Fruit fly (Drosophila melanogaster) whole organism, pupa: ENCODE measurements around the gene Alp12.

Experiments used
- CG10348 ChIP-seq: fragments of 200-800 bp; sonication (Bioruptor generic); IDR thresholded peaks from 2 replicates; pipeline ENCODE4 v1.3.6; 2022; ENCODE audit warnings: missing biosample characterization, missing genetic modification characterization
- CG12605 ChIP-seq: fragments of 200-800 bp; sonication (Bioruptor generic); IDR thresholded peaks from 2 replicates; pipeline ENCODE4 v1.3.6; 2022; ENCODE audit warnings: missing biosample characterization, missing genetic modification characterization
- CG13204 ChIP-seq: fragments of 200-800 bp; sonication (Bioruptor generic); optimal IDR thresholded peaks from 2 replicates; lab custom pipeline; 2018; ENCODE audit warnings: missing biosample characterization, mild to moderate bottlenecking, missing genetic modification characterization, moderate library complexity
- CG14655 ChIP-seq: fragments of 200-800 bp; sonication (Bioruptor generic); optimal IDR thresholded peaks from 3 replicates; lab custom pipeline; 2017; ENCODE audit warnings: mild to moderate bottlenecking, missing biosample characterization, missing genetic modification reagents, missing genetic modification characterization
- CG15710 ChIP-seq: fragments of 200-800 bp; sonication (Bioruptor generic); optimal IDR thresholded peaks from 2 replicates; lab custom pipeline; 2018; ENCODE audit warnings: missing biosample characterization, mild to moderate bottlenecking, missing genetic modification characterization, moderate library complexity
- CG17806 ChIP-seq: fragments of 200-800 bp; sonication (Bioruptor generic); optimal IDR thresholded peaks from 2 replicates; lab custom pipeline; 2018; ENCODE audit warnings: missing biosample characterization, mild to moderate bottlenecking, missing genetic modification characterization, moderate library complexity
- CG32121 ChIP-seq: fragments of 200-800 bp; sonication (Bioruptor generic); IDR thresholded peaks from 2 replicates; pipeline ENCODE4 v1.3.6; 2022; ENCODE audit warnings: missing biosample characterization, missing genetic modification characterization
- CG34367 ChIP-seq: fragments of 200-800 bp; sonication (Bioruptor generic); optimal IDR thresholded peaks from 2 replicates; lab custom pipeline; 2018; ENCODE audit warnings: missing biosample characterization, mild to moderate bottlenecking, missing genetic modification characterization
- CG4496 ChIP-seq: fragments of 200-800 bp; sonication (Bioruptor generic); IDR thresholded peaks from 3 replicates; pipeline ENCODE4 v1.3.6; 2022; ENCODE audit warnings: missing biosample characterization, missing genetic modification characterization
- CG8159 ChIP-seq: fragments of 200-800 bp; sonication (Bioruptor generic); optimal IDR thresholded peaks from 3 replicates; lab custom pipeline; 2018; ENCODE audit warnings: missing biosample characterization, mild to moderate bottlenecking, missing genetic modification characterization, moderate library complexity
- CG8301 ChIP-seq: fragments of 200-800 bp; sonication (Bioruptor generic); optimal IDR thresholded peaks from 2 replicates; lab custom pipeline; 2018; ENCODE audit warnings: missing biosample characterization, mild to moderate bottlenecking, missing genetic modification characterization
- CG9948 ChIP-seq: fragments of 200-800 bp; sonication (Bioruptor generic); optimal IDR thresholded peaks from 2 replicates; lab custom pipeline; 2018; ENCODE audit warnings: missing biosample characterization, mild to moderate bottlenecking, missing genetic modification characterization, moderate library complexity
- D1 ChIP-seq: fragments of 200-800 bp; sonication (Bioruptor generic); optimal IDR thresholded peaks from 2 replicates; lab custom pipeline; 2018; ENCODE audit warnings: missing biosample characterization, mild to moderate bottlenecking, missing genetic modification characterization, moderate library complexity
- EcR ChIP-seq: fragments of 200-800 bp; sonication (Bioruptor generic); optimal IDR thresholded peaks from 3 replicates; lab custom pipeline; 2019; ENCODE audit warnings: missing biosample characterization, missing genetic modification characterization, mild to moderate bottlenecking, moderate library complexity, missing genetic modification reagents
- Ets98B ChIP-seq: fragments of 200-800 bp; sonication (Bioruptor generic); IDR thresholded peaks from 2 replicates; pipeline ENCODE4 v1.3.6; 2022; ENCODE audit warnings: missing biosample characterization, missing genetic modification characterization
- Pif1A ChIP-seq: fragments of 200-800 bp; sonication (Bioruptor generic); optimal IDR thresholded peaks from 3 replicates; lab custom pipeline; 2016; ENCODE audit warnings: missing biosample characterization, missing genetic modification characterization
- Pif1B ChIP-seq: fragments of 200-800 bp; sonication (Bioruptor generic); optimal IDR thresholded peaks from 3 replicates; lab custom pipeline; 2016; ENCODE audit warnings: missing biosample characterization, missing genetic modification characterization
- Snoo ChIP-seq: fragments of 200-800 bp; sonication (Bioruptor generic); optimal IDR thresholded peaks from 3 replicates; lab custom pipeline; 2017; ENCODE audit warnings: missing biosample characterization, mild to moderate bottlenecking, missing genetic modification characterization, inconsistent platforms
- fd96Ca ChIP-seq: fragments of 200-800 bp; sonication (Bioruptor generic); IDR thresholded peaks from 3 replicates; pipeline ENCODE4 v1.3.6; 2022; ENCODE audit warnings: missing biosample characterization, missing genetic modification characterization
- gl ChIP-seq: fragments of 200-800 bp; sonication (Bioruptor generic); optimal IDR thresholded peaks from 2 replicates; lab custom pipeline; 2018; ENCODE audit warnings: missing biosample characterization, mild to moderate bottlenecking, missing genetic modification characterization
- rn ChIP-seq: fragments of 200-800 bp; sonication (Bioruptor generic); IDR thresholded peaks from 2 replicates; pipeline ENCODE4 v1.3.6; 2022; ENCODE audit warnings: missing biosample characterization, missing genetic modification characterization

Gene Alp12

DNA sequence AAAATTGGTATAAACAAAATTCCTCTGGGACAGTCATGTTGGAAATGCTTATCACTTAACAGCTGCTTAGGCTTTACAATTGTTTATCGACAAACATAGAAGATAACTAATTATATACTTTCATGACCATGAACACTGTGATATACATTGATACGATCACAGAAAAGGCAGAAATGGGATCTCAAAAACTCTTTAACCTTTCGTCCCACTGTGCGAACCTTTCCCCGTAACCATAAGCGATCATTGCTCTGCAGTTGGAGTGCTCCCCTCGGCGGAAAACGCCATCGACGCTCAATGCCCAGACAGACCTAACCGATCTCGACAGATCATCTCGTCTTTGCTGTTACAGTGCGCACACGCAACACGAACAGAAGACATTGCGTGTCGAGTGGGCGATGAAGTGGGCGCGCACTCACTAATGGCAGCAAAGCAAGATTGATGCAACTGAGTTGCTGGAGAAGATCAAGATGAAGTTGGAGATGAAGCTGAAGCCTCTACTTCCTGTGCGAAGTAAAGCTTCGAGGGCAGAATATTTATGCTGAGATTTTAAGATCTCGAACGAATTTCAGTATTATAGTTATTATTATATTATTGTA is 555 bp downstream of the Alp12 start:
- TF ChIP-seq CG17806 (tag; lab: Kevin White, UChicago) (no peak), Pif1A (no peak), EcR (GFP tag; lab: Kevin White, UChicago) (peak; percentile 41), Snoo (tag; lab: Kevin White, UChicago) (no peak), CG8301 (peak; percentile 19), CG9948 (no peak), fd96Ca (GFP tag; lab: Robert Waterston, UW) (0 out of 3 replicates have a peak, but pooled peaks have one; percentile 57)

DNA sequence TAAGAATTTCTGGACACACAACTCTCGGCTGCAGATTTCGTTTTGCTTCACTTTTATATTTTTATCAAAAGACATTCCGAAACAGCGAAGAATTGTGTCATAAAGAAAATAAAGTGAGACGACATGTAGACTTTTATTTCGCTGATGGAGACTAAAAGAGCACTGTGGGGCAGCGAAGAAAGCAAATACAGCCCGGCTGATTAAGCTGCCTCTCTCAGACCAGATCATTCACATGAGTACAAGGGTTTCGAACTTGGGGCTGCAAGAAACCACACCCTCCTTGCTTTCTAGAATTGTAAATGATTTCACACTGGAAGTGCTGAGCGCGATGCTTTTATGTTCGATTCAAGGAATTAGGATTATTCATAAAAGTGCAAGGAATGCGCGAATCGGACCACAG is 1.3 kb downstream of the Alp12 start:
- TF ChIP-seq gl (tag; lab: Kevin White, UChicago) = peak; percentile 26
- peak; percentile 38; the same call in 1 of the 2 replicates for TF ChIP-seq CG12605 (GFP tag; lab: Robert Waterston, UW)
- no peak for TF ChIP-seq rn (GFP tag; lab: Robert Waterston, UW)
- peak; percentile 58 for TF ChIP-seq EcR (GFP tag; lab: Kevin White, UChicago)
- no peak for TF ChIP-seq CG32121 (GFP tag; lab: Robert Waterston, UW)

DNA sequence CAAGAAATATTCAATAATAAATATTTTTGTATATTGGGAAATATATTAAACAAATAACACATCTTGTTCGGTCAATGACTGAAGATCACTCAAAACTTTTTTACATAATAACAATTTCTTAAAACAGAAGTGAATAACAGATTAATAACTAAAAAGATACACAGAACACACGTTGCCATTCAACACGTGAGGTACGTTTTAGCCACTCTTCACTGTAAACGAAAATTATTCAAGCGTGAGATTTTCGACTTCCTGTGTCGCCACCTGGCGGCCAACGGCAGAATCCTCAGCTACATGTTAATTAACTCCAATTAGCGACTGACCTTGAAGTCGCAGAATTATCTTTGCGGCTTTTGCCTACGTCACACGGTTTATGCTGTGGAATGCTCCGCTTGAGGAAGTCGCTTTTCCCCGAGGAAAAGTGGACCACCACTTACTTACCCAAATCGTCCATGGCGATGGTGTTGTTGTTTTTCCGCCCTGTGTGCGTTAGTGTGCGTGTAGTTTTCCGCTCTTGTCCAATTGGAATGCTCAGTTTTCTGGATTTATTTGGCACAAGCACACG is 2.0 kb downstream of the Alp12 start:
- TF ChIP-seq CG8301 (peak; percentile 23), CG34367 (tag; lab: Kevin White, UChicago) (peak; percentile 39), Ets98B (peak; percentile 39; the same call in 1 of the 2 replicates), CG4496 (GFP tag; lab: Robert Waterston, UW) (peak; percentile 68; the same call in 2 of the 3 replicates), rn (GFP tag; lab: Robert Waterston, UW) (no peak), Pif1A (peak; percentile 37), Pif1B (peak; percentile 5), fd96Ca (GFP tag; lab: Robert Waterston, UW) (no peak; the same call in 2 of the 3 replicates), CG12605 (GFP tag; lab: Robert Waterston, UW) (no peak), D1 (peak; percentile 15), CG8159 (tag; lab: Kevin White, UChicago) (peak; percentile 48), CG10348 (no peak), CG32121 (GFP tag; lab: Robert Waterston, UW) (no peak), CG9948 (peak; percentile 36), CG14655 (peak; percentile 45), EcR (GFP tag; lab: Kevin White, UChicago) (no peak), CG17806 (tag; lab: Kevin White, UChicago) (peak; percentile 54), CG15710 (tag; lab: Kevin White, UChicago) (peak; percentile 32), Snoo (tag; lab: Kevin White, UChicago) (peak; percentile 55), CG13204 (GFP tag; lab: Kevin White, UChicago) (no peak), gl (tag; lab: Kevin White, UChicago) (no peak)

DNA sequence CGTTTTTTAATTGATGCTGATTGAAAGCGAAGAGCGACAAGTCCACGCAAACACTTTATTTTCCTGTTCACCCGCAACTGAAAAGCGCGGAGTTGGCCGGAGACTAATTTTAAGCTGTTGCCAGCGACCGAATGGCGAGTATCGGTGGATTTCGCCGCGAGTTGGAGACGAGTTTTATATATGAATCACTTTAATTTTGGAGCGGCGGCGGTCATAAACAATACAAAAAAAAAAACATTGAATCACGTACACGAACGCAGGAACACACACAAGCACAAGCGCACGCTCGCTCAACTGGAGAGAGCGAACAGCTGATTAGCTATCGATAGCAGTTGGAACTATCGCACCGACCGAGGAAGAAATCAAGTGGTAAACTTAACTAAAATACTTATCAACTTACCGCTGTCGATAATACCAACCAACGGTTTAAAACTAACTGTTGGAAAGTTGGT is 2.5 kb downstream of the Alp12 start, which contains the start of gene Pax:
Gene Pax, minus strand, starts transcription at position 267 of the 452 bp plus-strand sequence.
- TF ChIP-seq Snoo (tag; lab: Kevin White, UChicago) (peak; percentile 26), Pif1B (peak; percentile 2), fd96Ca (GFP tag; lab: Robert Waterston, UW) (no peak), CG8301 (no peak), rn (GFP tag; lab: Robert Waterston, UW) (no peak), CG13204 (GFP tag; lab: Kevin White, UChicago) (peak; percentile 52), CG4496 (GFP tag; lab: Robert Waterston, UW) (peak; percentile 62; the same call in 2 of the 3 replicates), CG12605 (GFP tag; lab: Robert Waterston, UW) (peak; percentile 57; the same call in 1 of the 2 replicates), CG34367 (tag; lab: Kevin White, UChicago) (no peak), D1 (no peak), CG17806 (tag; lab: Kevin White, UChicago) (no peak), CG15710 (tag; lab: Kevin White, UChicago) (peak; percentile 9), Pif1A (peak; percentile 2), CG9948 (no peak), Ets98B (peak; percentile 49; the same call in 1 of the 2 replicates), CG10348 (no peak), gl (tag; lab: Kevin White, UChicago) (peak; percentile 62), CG32121 (GFP tag; lab: Robert Waterston, UW) (no peak; the same call in 1 of the 2 replicates), EcR (GFP tag; lab: Kevin White, UChicago) (peak; percentile 23), CG14655 (no peak), CG8159 (tag; lab: Kevin White, UChicago) (no peak)

DNA sequence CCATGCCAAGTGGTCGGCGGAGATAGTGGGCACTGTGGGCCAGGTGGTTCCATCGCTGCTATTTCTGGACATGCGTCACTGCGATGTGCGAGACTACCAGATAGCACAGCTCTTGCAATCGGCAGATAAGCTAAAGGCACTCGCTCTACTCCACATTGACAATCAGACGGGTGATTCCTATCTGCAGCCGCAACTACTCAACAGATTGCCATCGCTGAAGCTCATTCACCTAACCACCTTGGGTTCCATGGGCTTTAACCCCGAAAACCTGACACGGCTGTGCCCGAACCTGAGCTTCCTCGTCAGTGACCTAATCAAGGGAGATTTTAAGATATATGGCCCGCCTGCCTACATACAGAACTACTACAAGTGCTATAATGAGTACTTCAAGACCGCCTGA is 5.9 kb downstream of the Alp12 start:
- TF ChIP-seq Pif1A (no peak), fd96Ca (GFP tag; lab: Robert Waterston, UW) (peak; percentile 6; the same call in 1 of the 3 replicates), EcR (GFP tag; lab: Kevin White, UChicago) (peak; percentile 81)

DNA sequence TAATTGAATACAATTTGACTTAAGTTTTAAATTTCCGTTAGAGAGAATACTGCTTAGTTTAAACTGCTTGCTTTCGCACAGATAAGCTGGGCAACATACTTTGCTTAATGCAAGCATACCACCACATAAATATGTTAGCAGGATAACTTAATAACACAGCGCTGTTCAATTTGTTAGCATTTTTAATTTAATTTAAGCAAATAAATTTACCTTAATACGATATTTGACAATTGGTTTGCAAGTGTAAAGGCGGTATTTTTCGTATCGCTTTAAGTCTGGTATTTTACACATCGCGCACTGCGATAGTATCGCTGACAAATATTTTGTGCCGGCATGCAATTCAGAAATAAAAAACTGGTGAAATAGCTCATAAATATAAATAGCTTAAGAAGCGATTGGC is 6.5 kb downstream of the Alp12 start, which contains the start of gene RtcB:
Gene RtcB, plus strand, starts transcription at position 301 of the 400 bp plus-strand sequence.
- TF ChIP-seq D1 (no peak), CG15710 (tag; lab: Kevin White, UChicago) (no peak), Ets98B (no peak), CG13204 (GFP tag; lab: Kevin White, UChicago) (no peak), Snoo (tag; lab: Kevin White, UChicago) (no peak), CG34367 (tag; lab: Kevin White, UChicago) (no peak), CG32121 (GFP tag; lab: Robert Waterston, UW) (no peak), gl (tag; lab: Kevin White, UChicago) (no peak), EcR (GFP tag; lab: Kevin White, UChicago) (no peak), CG8159 (tag; lab: Kevin White, UChicago) (no peak)
- TF ChIP-seq, all 21 proteins: peak for 0
